Worm (Caenorhabditis elegans): ENCODE data around the gene tat-2.

Gene tat-2

DNA sequence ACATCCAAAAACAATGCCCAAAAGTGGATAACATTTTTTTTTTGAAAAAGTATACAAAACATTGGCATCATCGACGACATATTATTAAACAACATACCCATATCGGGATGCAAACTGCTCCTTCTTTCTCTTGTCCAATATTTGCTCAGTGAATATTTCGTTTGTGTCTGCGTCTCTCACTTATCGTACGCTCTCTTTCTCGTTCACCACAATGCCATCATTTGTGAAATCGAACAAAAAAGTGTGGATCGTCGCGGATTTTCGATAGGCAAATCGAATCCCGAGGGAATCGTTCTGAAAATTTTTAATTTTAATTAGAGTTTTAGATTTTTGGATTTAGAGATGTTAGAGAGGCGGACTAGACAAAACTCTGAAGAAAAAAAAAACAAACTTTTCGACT lies at the start of gene tat-2:
Gene tat-2, minus strand, starts transcription at position 101 of the 400 bp plus-strand sequence.
- no peak for TF ChIP-seq ceh-62 (tag; optimal IDR thresholded peaks at IDR 0.05)
- no peak for TF ChIP-seq fkh-10 (GFP tag; optimal IDR thresholded peaks at IDR 0.05)
- TF ChIP-seq nhr-28 (tag; optimal IDR thresholded peaks at IDR 0.05): no peak
- no peak for TF ChIP-seq lsy-2 (tag; optimal IDR thresholded peaks at IDR 0.05)

DNA sequence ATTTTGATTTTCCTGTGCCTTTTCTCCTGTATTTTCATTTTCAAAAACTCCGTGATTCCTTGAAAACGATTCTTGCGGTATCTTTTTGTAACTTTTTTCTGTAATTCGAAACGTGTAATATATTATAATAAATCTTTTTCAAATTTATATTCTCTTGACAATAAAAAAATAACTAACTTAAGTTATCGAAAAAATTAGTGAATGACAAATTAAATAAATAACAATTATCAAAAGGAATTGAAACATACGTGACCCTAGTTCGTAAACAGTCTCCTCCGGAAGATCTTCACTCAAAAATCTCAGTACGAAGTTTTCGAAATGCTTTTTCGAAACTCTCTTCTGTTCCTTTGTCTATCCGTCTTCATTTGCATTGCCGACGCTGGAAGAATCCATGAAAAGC lies 43.9 kb upstream of the tat-2 start, which contains the start of gene T08B6.9:
Gene T08B6.9, plus strand, starts transcription at position 301 of the 400 bp plus-strand sequence.
- TF ChIP-seq madf-5 (GFP tag; IDR thresholded peaks at IDR 0.05): no peak
- TF ChIP-seq aly-2 (tag; optimal IDR thresholded peaks at IDR 0.05): no peak
- TF ChIP-seq daf-8 (GFP tag; IDR thresholded peaks at IDR 0.05): no peak
- no peak for TF ChIP-seq F37D6.2 (tag; optimal IDR thresholded peaks at IDR 0.05)
- no peak for TF ChIP-seq mxl-3 (GFP tag; optimal IDR thresholded peaks at IDR 0.05)
- no peak for TF ChIP-seq gei-8 (GFP tag; optimal IDR thresholded peaks at IDR 0.05)
- TF ChIP-seq lin-39 (tag; optimal IDR thresholded peaks at IDR 0.05): no peak
- no peak for TF ChIP-seq fkh-10 (GFP tag; optimal IDR thresholded peaks at IDR 0.05)
- no peak for TF ChIP-seq nhr-77 (tag; optimal IDR thresholded peaks at IDR 0.05)
- TF ChIP-seq ama-1 (optimal IDR thresholded peaks at IDR 0.05): no peak
- no peak for TF ChIP-seq egl-27 (tag; optimal IDR thresholded peaks at IDR 0.05)
- TF ChIP-seq ceh-32 (tag; optimal IDR thresholded peaks at IDR 0.05; ENCODE audit: poor library complexity): no peak
- TF ChIP-seq lin-15B (tag; optimal IDR thresholded peaks at IDR 0.05): no peak

DNA sequence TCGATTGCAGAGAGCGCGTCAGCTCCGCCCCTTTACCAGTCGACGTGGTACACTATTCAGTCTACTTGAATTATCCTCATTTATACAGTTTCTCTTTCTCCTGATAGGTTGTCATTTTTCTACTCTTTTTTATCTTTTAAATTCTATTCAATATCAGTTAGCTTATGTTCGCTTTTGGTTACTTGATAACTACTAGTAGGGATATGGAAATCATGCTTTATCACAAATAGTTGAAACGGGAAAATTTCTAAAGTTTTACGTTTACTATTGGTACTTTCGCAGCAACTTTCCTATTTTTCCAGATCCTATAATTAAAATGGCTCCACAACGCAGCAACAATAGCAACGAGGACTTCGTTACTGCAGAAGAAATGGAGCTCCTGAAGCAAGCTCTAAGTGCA lies 42.9 kb upstream of the tat-2 start, which contains the start of gene sgnh-1:
Gene sgnh-1, plus strand, starts transcription at position 301 of the 400 bp plus-strand sequence.
- no peak for TF ChIP-seq lin-39 (tag; optimal IDR thresholded peaks at IDR 0.05)
- TF ChIP-seq madf-9 (GFP tag; conservative IDR thresholded peaks at IDR 0.05): no peak
- TF ChIP-seq F49E8.2 (tag; optimal IDR thresholded peaks at IDR 0.05; ENCODE audit: borderline replicate concordance): no peak
- TF ChIP-seq egl-27 (tag; optimal IDR thresholded peaks at IDR 0.05): no peak
- no peak for TF ChIP-seq dpl-1 (GFP tag; optimal IDR thresholded peaks at IDR 0.05)
- TF ChIP-seq F10B5.3 (tag; optimal IDR thresholded peaks at IDR 0.05): no peak
- TF ChIP-seq unc-62 (GFP tag; optimal IDR thresholded peaks at IDR 0.05 in 1 of 2): no peak
- TF ChIP-seq unc-62 (tag; optimal IDR thresholded peaks at IDR 0.05): no peak
- no peak for TF ChIP-seq ces-1 (GFP tag; optimal IDR thresholded peaks at IDR 0.05)
- TF ChIP-seq ctbp-1 (GFP tag; IDR thresholded peaks at IDR 0.05): no peak
- TF ChIP-seq dve-1 (tag; optimal IDR thresholded peaks at IDR 0.05; ENCODE audit: insufficient read depth): no peak
- TF ChIP-seq cey-2 (tag; optimal IDR thresholded peaks at IDR 0.05; ENCODE audit: borderline replicate concordance, insufficient read depth): no peak
- no peak for TF ChIP-seq nhr-42 (GFP tag; IDR thresholded peaks at IDR 0.05)
- no peak for TF ChIP-seq hlh-11 (tag; optimal IDR thresholded peaks at IDR 0.05)

DNA sequence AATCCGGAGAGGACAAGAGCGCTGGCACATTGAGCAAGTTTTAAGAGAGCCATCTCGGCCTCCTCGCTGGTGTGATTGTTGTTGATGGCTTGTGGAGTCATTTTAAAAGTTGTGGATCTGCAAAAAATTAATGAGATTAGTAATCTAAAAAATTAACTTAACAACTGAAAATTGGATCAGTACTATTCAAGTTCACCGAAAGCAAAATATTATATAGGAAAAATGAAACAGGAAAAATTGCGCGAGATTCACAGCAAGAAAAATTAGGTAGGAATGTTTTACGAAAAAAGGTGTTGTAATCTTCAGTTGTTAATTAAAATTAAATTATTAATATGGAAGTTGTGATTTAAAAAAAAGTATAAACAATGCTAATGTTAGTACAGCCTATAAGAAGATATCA lies 40.6 kb upstream of the tat-2 start, which contains the start of gene T08B6.1:
Gene T08B6.1, minus strand, starts transcription at position 101 of the 400 bp plus-strand sequence.
- TF ChIP-seq nhr-102 (tag; optimal IDR thresholded peaks at IDR 0.05) (no peak), aha-1 (tag) (no peak), dve-1 (tag; optimal IDR thresholded peaks at IDR 0.05; ENCODE audit: insufficient read depth) (no peak), Y75B8A.6 (GFP tag; IDR thresholded peaks at IDR 0.05) (no peak), mxl-3 (GFP tag; optimal IDR thresholded peaks at IDR 0.05) (no peak), nhr-237 (tag; optimal IDR thresholded peaks at IDR 0.05) (no peak), ces-1 (GFP tag; optimal IDR thresholded peaks at IDR 0.05) (no peak), lin-15B (tag; optimal IDR thresholded peaks at IDR 0.05) (no peak), ceh-28 (tag; optimal IDR thresholded peaks at IDR 0.05) (no peak), hlh-30 (tag; optimal IDR thresholded peaks at IDR 0.05; ENCODE audit: insufficient read depth) (no peak), T20F7.1 (GFP tag; optimal IDR thresholded peaks at IDR 0.05) (no peak), lir-3 (tag; optimal IDR thresholded peaks at IDR 0.05) (no peak), mep-1 (tag; optimal IDR thresholded peaks at IDR 0.05) (no peak), ztf-11 (tag; optimal IDR thresholded peaks at IDR 0.05) (no peak), snpc-1.2 (GFP tag; IDR thresholded peaks at IDR 0.05) (no peak), nhr-6 (tag; optimal IDR thresholded peaks at IDR 0.05) (no peak), Y5F2A.4 (GFP tag; optimal IDR thresholded peaks at IDR 0.05) (no peak), skn-1 (tag; optimal IDR thresholded peaks at IDR 0.05) (no peak), dmd-8 (GFP tag; IDR thresholded peaks at IDR 0.05) (no peak)
